Worm (Caenorhabditis elegans): Measurements from ENCODE around the gene B0303.11.

B0303.11 gene

ce11 chrIII:8678371-8678770 lies 31.8 kb downstream of the B0303.11 start:
- TF ChIP-seq pag-3 (tag; optimal IDR thresholded peaks at IDR 0.05; ENCODE audit: borderline replicate concordance, insufficient read depth) = no peak
- TF ChIP-seq sptf-1 (tag; optimal IDR thresholded peaks at IDR 0.05) = no peak
- peak; percentile 42 for TF ChIP-seq lin-13 (GFP tag; optimal IDR thresholded peaks at IDR 0.05)
- TF ChIP-seq unc-30 (tag; optimal IDR thresholded peaks at IDR 0.05) = no peak
- peak; percentile 73 for TF ChIP-seq rnt-1 (tag; optimal IDR thresholded peaks at IDR 0.05)
- peak in 1 of 2 experiments; percentile 53 for TF ChIP-seq ztf-11 (tag; optimal IDR thresholded peaks at IDR 0.05)
- TF ChIP-seq zip-4 (GFP tag; optimal IDR thresholded peaks at IDR 0.05) = peak; percentile 36
- TF ChIP-seq fkh-4 (tag; optimal IDR thresholded peaks at IDR 0.05; ENCODE audit: borderline replicate concordance) = no peak
- peak; percentile 52 for TF ChIP-seq fkh-10 (GFP tag; optimal IDR thresholded peaks at IDR 0.05)
- TF ChIP-seq egl-13 (tag; optimal IDR thresholded peaks at IDR 0.05) = peak; percentile 11
- peak; percentile 6 for TF ChIP-seq elt-2 (tag; optimal IDR thresholded peaks at IDR 0.05)
- TF ChIP-seq C04F5.9 (tag; optimal IDR thresholded peaks at IDR 0.05) = peak; percentile 8
- peak; percentile 44 for TF ChIP-seq pax-3 (tag; optimal IDR thresholded peaks at IDR 0.05)
- peak; percentile 3 for TF ChIP-seq ceh-63 (GFP tag; optimal IDR thresholded peaks at IDR 0.05)
- TF ChIP-seq mep-1 (tag; optimal IDR thresholded peaks at IDR 0.05) = peak; percentile 71
- peak; percentile 54 for TF ChIP-seq ceh-8 (GFP tag; optimal IDR thresholded peaks at IDR 0.05)
- TF ChIP-seq C34B4.2 (tag; optimal IDR thresholded peaks at IDR 0.05) = no peak
- TF ChIP-seq Y116A8C.19 (tag; optimal IDR thresholded peaks at IDR 0.05; ENCODE audit: borderline replicate concordance) = no peak
- TF ChIP-seq ceh-88 (GFP tag; IDR thresholded peaks at IDR 0.05) = 0 out of 2 replicates have a peak, but pooled peaks have one; percentile 19
- TF ChIP-seq lin-15B (tag; optimal IDR thresholded peaks at IDR 0.05) = no peak
- peak; percentile 32 for TF ChIP-seq irx-1 (tag; optimal IDR thresholded peaks at IDR 0.05)
- TF ChIP-seq blmp-1 (tag; optimal IDR thresholded peaks at IDR 0.05) = peak; percentile 2
- TF ChIP-seq ceh-82 (tag; optimal IDR thresholded peaks at IDR 0.05) = peak; percentile 23 to 75 (median 51)
- no peak for TF ChIP-seq mef-2 (tag; optimal IDR thresholded peaks at IDR 0.05)
- peak; percentile 70 for TF ChIP-seq aly-2 (tag; optimal IDR thresholded peaks at IDR 0.05)
- peak; percentile 63 for TF ChIP-seq xbp-1 (tag; optimal IDR thresholded peaks at IDR 0.05)
- peak; percentile 58 for TF ChIP-seq lir-3 (tag; optimal IDR thresholded peaks at IDR 0.05; ENCODE audit: poor library complexity)
- no peak for TF ChIP-seq nhr-28 (tag; optimal IDR thresholded peaks at IDR 0.05)
- TF ChIP-seq ama-1 (optimal IDR thresholded peaks at IDR 0.05) = peak; percentile 34
- no peak for TF ChIP-seq unc-130 (tag; optimal IDR thresholded peaks at IDR 0.05)
- TF ChIP-seq fos-1 (tag; optimal IDR thresholded peaks at IDR 0.05) = peak; percentile 24
- no peak for TF ChIP-seq unc-98 (GFP tag; IDR thresholded peaks at IDR 0.05)
- peak; percentile 61 for TF ChIP-seq fkh-8 (tag; optimal IDR thresholded peaks at IDR 0.05)
- TF ChIP-seq hlh-4 (tag; optimal IDR thresholded peaks at IDR 0.05) = no peak
- TF ChIP-seq skn-1 (tag; optimal IDR thresholded peaks at IDR 0.05) = peak; percentile 47
- TF ChIP-seq hpl-2 (GFP tag; optimal IDR thresholded peaks at IDR 0.05) = no peak
- TF ChIP-seq nhr-20 (tag; optimal IDR thresholded peaks at IDR 0.05) = peak; percentile 68
- TF ChIP-seq hlh-17 (GFP tag; optimal IDR thresholded peaks at IDR 0.05; ENCODE audit: borderline replicate concordance) = no peak
- peak; percentile 24; the same call in 1 of the 2 replicates for TF ChIP-seq isw-1 (GFP tag; IDR thresholded peaks at IDR 0.05)
- peak; percentile 75 for TF ChIP-seq dsc-1 (tag; optimal IDR thresholded peaks at IDR 0.05)
- no peak for TF ChIP-seq aha-1 (tag; optimal IDR thresholded peaks at IDR 0.05)
- peak; percentile 58 to 82 for TF ChIP-seq lin-35 (GFP tag; optimal IDR thresholded peaks at IDR 0.05)
- TF ChIP-seq nhr-47 (tag; optimal IDR thresholded peaks at IDR 0.05) = peak; percentile 79
- peak in 1 of 6 experiments; percentile 43 for TF ChIP-seq elt-3 (tag; optimal IDR thresholded peaks at IDR 0.05)
- peak; percentile 58 to 73 for TF ChIP-seq lsy-2 (tag; optimal IDR thresholded peaks at IDR 0.05)
- TF ChIP-seq nhr-84 (tag; optimal IDR thresholded peaks at IDR 0.05) = no peak
- peak; percentile 76 for TF ChIP-seq nhr-19 (GFP tag; conservative IDR thresholded peaks at IDR 0.05)
- peak; percentile 85 for TF ChIP-seq snu-23 (GFP tag; optimal IDR thresholded peaks at IDR 0.05)
- TF ChIP-seq pqm-1 (tag; optimal IDR thresholded peaks at IDR 0.05) = no peak
- TF ChIP-seq sox-4 (tag; optimal IDR thresholded peaks at IDR 0.05) = no peak
- TF ChIP-seq egl-27 (tag; optimal IDR thresholded peaks at IDR 0.05) = no peak
- TF ChIP-seq sup-37 (GFP tag; optimal IDR thresholded peaks at IDR 0.05) = no peak

All from whole organism, L1 larva.